Worm (Caenorhabditis elegans) whole organism, L2 larva: ENCODE results near the gene ubc-8.

Experiments
- nhr-11 ChIP-seq: fragments of 150-350 bp; optimal IDR thresholded peaks from 2 replicates; lab custom pipeline; 2014; ENCODE audit warnings: missing biosample characterization, missing genetic modification characterization
- peb-1 ChIP-seq: fragments of 150-350 bp; optimal IDR thresholded peaks from 2 replicates; lab custom pipeline; 2014; ENCODE audit warnings: missing biosample characterization, missing genetic modification characterization

DNA sequence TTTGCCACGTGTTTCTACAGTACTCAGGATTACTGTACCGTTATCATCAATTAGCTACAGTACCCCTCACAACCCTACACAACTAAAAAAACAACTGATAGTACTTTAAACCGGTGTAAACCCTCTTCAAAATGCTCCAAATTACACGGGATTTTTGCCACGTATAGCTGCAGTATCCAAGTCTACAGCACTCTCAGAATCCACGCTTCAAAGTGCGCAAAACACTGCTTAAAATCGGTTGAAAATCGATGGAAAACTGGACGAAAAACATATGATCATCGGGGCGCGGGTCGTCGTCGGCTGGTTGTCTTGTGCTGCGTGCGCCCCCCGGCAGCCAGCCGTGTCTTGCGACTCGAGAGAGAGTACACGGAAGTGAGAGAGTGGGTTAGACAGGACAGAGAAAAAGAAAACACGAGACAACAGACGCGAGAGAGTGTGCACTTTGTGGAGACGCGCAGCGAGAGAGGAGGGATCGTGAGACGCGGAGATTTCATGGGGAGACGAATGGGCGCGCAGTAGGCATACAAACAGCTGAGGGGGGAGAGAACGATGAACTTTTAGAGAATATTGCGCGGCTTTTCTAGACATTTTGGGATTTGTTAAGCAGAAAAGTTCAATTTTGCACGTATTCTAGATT is 1.4 kb upstream of the ubc-8 start:
- TF ChIP-seq peb-1 (tag; lab: Kevin White, UChicago) (no peak), nhr-11 (tag; lab: Kevin White, UChicago) (no peak)
